Worm (Caenorhabditis elegans) whole organism, L1 larva: ENCODE results near the gene C17H11.6.

ENCODE experiments used
- C04F5.9 ChIP-seq: sonication (generic microtip); optimal IDR thresholded peaks from 2 replicates; lab custom pipeline; 2016; ENCODE audit warnings: missing genetic modification characterization, missing compliant biosample characterization
- C16A3.4 ChIP-seq: fragments of 150-350 bp; optimal IDR thresholded peaks from 2 replicates; lab custom pipeline; 2014; ENCODE audit warnings: missing biosample characterization, missing genetic modification characterization
- Y116A8C.19 ChIP-seq: sonication (generic microtip); optimal IDR thresholded peaks from 2 replicates; lab custom pipeline; 2016; ENCODE audit warnings: missing compliant biosample characterization, missing genetic modification characterization, borderline replicate concordance
- alr-1 ChIP-seq: fragments of 200-800 bp; sonication (Bioruptor generic); optimal IDR thresholded peaks from 2 replicates; lab custom pipeline; 2018; ENCODE audit warnings: borderline replicate concordance, mild to moderate bottlenecking, missing genetic modification characterization, missing compliant biosample characterization
- aly-2 ChIP-seq: fragments of 150-350 bp; optimal IDR thresholded peaks from 2 replicates; lab custom pipeline; 2014; ENCODE audit warnings: missing biosample characterization, missing genetic modification characterization
- blmp-1 ChIP-seq: fragments of 150-350 bp; optimal IDR thresholded peaks from 2 replicates; lab custom pipeline; 2014; ENCODE audit warnings: missing biosample characterization, missing genetic modification characterization
- ceh-63 ChIP-seq: fragments of 200-800 bp; sonication (Bioruptor generic); optimal IDR thresholded peaks from 2 replicates; lab custom pipeline; 2018; ENCODE audit warnings: mild to moderate bottlenecking, missing genetic modification characterization, missing compliant biosample characterization
- ceh-88 ChIP-seq: fragments of 200-800 bp; sonication (Bioruptor generic); IDR thresholded peaks from 2 replicates; pipeline ENCODE4 v1.3.6; 2022; ENCODE audit warnings: missing genetic modification characterization, missing compliant biosample characterization
- ces-1 ChIP-seq: fragments of 150-350 bp; optimal IDR thresholded peaks from 2 replicates; lab custom pipeline; 2014; ENCODE audit warnings: missing biosample characterization, missing genetic modification reagents, missing genetic modification characterization
- efl-1 ChIP-seq, 4 experiments: fragments of 150-350 bp; optimal IDR thresholded peaks in 3 of 4; peaks in 1 of 4; 1 replicate in 1 of 4; 2 replicates in 3 of 4; lab custom pipeline; 2014; ENCODE audit warnings: missing biosample characterization in 2 of 4, missing genetic modification characterization in 2 of 4, missing genetic modification reagents in 2 of 4
- efl-3 ChIP-seq: fragments of 200-800 bp; sonication (Bioruptor generic); optimal IDR thresholded peaks from 2 replicates; lab custom pipeline; 2018; ENCODE audit warnings: mild to moderate bottlenecking, missing genetic modification characterization, missing compliant biosample characterization
- egl-27 ChIP-seq, 2 experiments: fragments of 150-350 bp in 1 of 2; sonication (generic microtip); optimal IDR thresholded peaks; 3 replicates each; lab custom pipeline; 2017 to 2018; ENCODE audit warnings: missing biosample characterization in 2 of 2, missing genetic modification characterization in 2 of 2, missing genetic modification reagents in 2 of 2
- elt-2 ChIP-seq: sonication (generic microtip); optimal IDR thresholded peaks from 2 replicates; lab custom pipeline; 2016; ENCODE audit warnings: missing genetic modification characterization, mild to moderate bottlenecking, inconsistent platforms, missing compliant biosample characterization, missing genetic modification reagents
- ets-5 ChIP-seq: fragments of 200-800 bp; sonication (Bioruptor generic); IDR thresholded peaks from 2 replicates; pipeline ENCODE4 v1.3.6; 2022; ENCODE audit warnings: missing genetic modification characterization, missing compliant biosample characterization
- fkh-10 ChIP-seq: sonication (generic microtip); optimal IDR thresholded peaks from 2 replicates; lab custom pipeline; 2017; ENCODE audit warnings: missing biosample characterization, missing genetic modification reagents, missing genetic modification characterization
- fkh-8 ChIP-seq: sonication (generic microtip); optimal IDR thresholded peaks from 2 replicates; lab custom pipeline; 2016; ENCODE audit warnings: mild to moderate bottlenecking, missing genetic modification characterization, missing compliant biosample characterization
- fos-1 ChIP-seq: fragments of 150-350 bp; optimal IDR thresholded peaks from 2 replicates; lab custom pipeline; 2014; ENCODE audit warnings: missing biosample characterization, missing genetic modification characterization
- hpl-2 ChIP-seq: fragments of 150-350 bp; optimal IDR thresholded peaks from 2 replicates; lab custom pipeline; 2014; ENCODE audit warnings: missing biosample characterization, missing genetic modification reagents, missing genetic modification characterization
- jun-1 ChIP-seq: fragments of 150-350 bp; optimal IDR thresholded peaks from 2 replicates; lab custom pipeline; 2014; ENCODE audit warnings: missing biosample characterization, missing genetic modification reagents, missing genetic modification characterization
- lin-14 ChIP-seq: fragments of 200-800 bp; sonication (Bioruptor generic); optimal IDR thresholded peaks from 2 replicates; lab custom pipeline; 2018; ENCODE audit warnings: mild to moderate bottlenecking, missing genetic modification characterization, moderate library complexity, missing compliant biosample characterization
- lin-35 ChIP-seq, 2 experiments: fragments of 150-350 bp; optimal IDR thresholded peaks; 2 replicates each; lab custom pipeline; 2014; ENCODE audit warnings: missing biosample characterization in 2 of 2, missing genetic modification characterization in 2 of 2, missing genetic modification reagents in 2 of 2
- lin-39 ChIP-seq: fragments of 150-350 bp; optimal IDR thresholded peaks from 2 replicates; lab custom pipeline; 2014; ENCODE audit warnings: missing biosample characterization, missing genetic modification reagents, missing genetic modification characterization
- mef-2 ChIP-seq: fragments of 150-350 bp; optimal IDR thresholded peaks from 2 replicates; lab custom pipeline; 2014; ENCODE audit warnings: missing biosample characterization, missing genetic modification characterization
- mep-1 ChIP-seq: fragments of 150-350 bp; optimal IDR thresholded peaks from 2 replicates; lab custom pipeline; 2014; ENCODE audit warnings: missing biosample characterization, missing genetic modification characterization
- nhr-20 ChIP-seq: sonication (generic microtip); optimal IDR thresholded peaks from 2 replicates; lab custom pipeline; 2016; ENCODE audit warnings: mild to moderate bottlenecking, missing genetic modification characterization, missing compliant biosample characterization
- nhr-71 ChIP-seq: sonication (generic microtip); optimal IDR thresholded peaks from 2 replicates; lab custom pipeline; 2016; ENCODE audit warnings: mild to moderate bottlenecking, missing genetic modification characterization, moderate library complexity, missing compliant biosample characterization
- nhr-76 ChIP-seq: sonication (generic microtip); optimal IDR thresholded peaks from 2 replicates; lab custom pipeline; 2017; ENCODE audit warnings: missing biosample characterization, missing genetic modification characterization
- nhr-77 ChIP-seq: fragments of 150-350 bp; optimal IDR thresholded peaks from 2 replicates; lab custom pipeline; 2014; ENCODE audit warnings: missing biosample characterization, missing genetic modification characterization
- nhr-85 ChIP-seq: sonication (generic microtip); peaks from one replicate; lab custom pipeline; 2016; ENCODE audit warnings: missing genetic modification characterization, inconsistent platforms, missing compliant biosample characterization
- pag-3 ChIP-seq: sonication (generic microtip); optimal IDR thresholded peaks from 2 replicates; lab custom pipeline; 2017; ENCODE audit warnings: missing genetic modification characterization, mild to moderate bottlenecking, missing compliant biosample characterization, antibody characterized with exemption, borderline replicate concordance; ENCODE audit not compliant: insufficient read depth
- pax-3 ChIP-seq: fragments of 200-800 bp; sonication (Bioruptor generic); optimal IDR thresholded peaks from 2 replicates; lab custom pipeline; 2018; ENCODE audit warnings: mild to moderate bottlenecking, missing genetic modification characterization, moderate library complexity, missing compliant biosample characterization
- pqm-1 ChIP-seq: sonication (generic microtip); optimal IDR thresholded peaks from 3 replicates; lab custom pipeline; 2017; ENCODE audit warnings: missing biosample characterization, missing genetic modification characterization
- rnt-1 ChIP-seq: sonication (generic microtip); optimal IDR thresholded peaks from 2 replicates; lab custom pipeline; 2016; ENCODE audit warnings: mild to moderate bottlenecking, missing genetic modification characterization, moderate library complexity, missing compliant biosample characterization
- skn-1 ChIP-seq: fragments of 150-350 bp; optimal IDR thresholded peaks from 2 replicates; lab custom pipeline; 2014; ENCODE audit warnings: missing biosample characterization, missing genetic modification characterization
- snpc-4 ChIP-seq: fragments of 150-350 bp; optimal IDR thresholded peaks from 2 replicates; lab custom pipeline; 2014; ENCODE audit warnings: missing biosample characterization, missing genetic modification characterization
- snu-23 ChIP-seq: sonication (generic microtip); optimal IDR thresholded peaks from 2 replicates; lab custom pipeline; 2016; ENCODE audit warnings: missing genetic modification characterization, missing compliant biosample characterization
- sox-4 ChIP-seq: sonication (generic microtip); optimal IDR thresholded peaks from 2 replicates; lab custom pipeline; 2016; ENCODE audit warnings: missing genetic modification characterization, missing compliant biosample characterization
- swsn-7 ChIP-seq: sonication (generic microtip); optimal IDR thresholded peaks from 2 replicates; lab custom pipeline; 2016; ENCODE audit warnings: missing genetic modification characterization, missing compliant biosample characterization
- tlp-1 ChIP-seq: fragments of 150-350 bp; optimal IDR thresholded peaks from 2 replicates; lab custom pipeline; 2014; ENCODE audit warnings: missing biosample characterization, missing genetic modification characterization
- unc-130 ChIP-seq: fragments of 150-350 bp; optimal IDR thresholded peaks from 2 replicates; lab custom pipeline; 2017; ENCODE audit warnings: missing biosample characterization, missing genetic modification characterization, inconsistent platforms
- unc-86 ChIP-seq: sonication (generic microtip); optimal IDR thresholded peaks from 2 replicates; lab custom pipeline; 2016; ENCODE audit warnings: missing genetic modification characterization, missing compliant biosample characterization
- vab-15 ChIP-seq: sonication (generic microtip); optimal IDR thresholded peaks from 2 replicates; lab custom pipeline; 2017; ENCODE audit warnings: missing genotype, mild to moderate bottlenecking, missing genetic modification characterization, missing compliant biosample characterization
- xbp-1 ChIP-seq: sonication (generic microtip); optimal IDR thresholded peaks from 2 replicates; lab custom pipeline; 2016; ENCODE audit warnings: missing genetic modification characterization, missing compliant biosample characterization
- zag-1 ChIP-seq: fragments of 150-350 bp; optimal IDR thresholded peaks from 2 replicates; lab custom pipeline; 2014; ENCODE audit warnings: missing biosample characterization, missing genetic modification characterization
- zip-4 ChIP-seq: fragments of 200-800 bp; sonication (Bioruptor generic); optimal IDR thresholded peaks from 2 replicates; lab custom pipeline; 2018; ENCODE audit warnings: mild to moderate bottlenecking, missing genetic modification characterization, moderate library complexity, missing compliant biosample characterization
- ztf-11 ChIP-seq, 2 experiments: sonication (generic microtip); optimal IDR thresholded peaks; 2 replicates each; lab custom pipeline; 2016 to 2017; ENCODE audit warnings: missing genetic modification characterization in 2 of 2, missing biosample characterization in 1 of 2, missing compliant biosample characterization in 1 of 2

The C17H11.6 gene

DNA sequence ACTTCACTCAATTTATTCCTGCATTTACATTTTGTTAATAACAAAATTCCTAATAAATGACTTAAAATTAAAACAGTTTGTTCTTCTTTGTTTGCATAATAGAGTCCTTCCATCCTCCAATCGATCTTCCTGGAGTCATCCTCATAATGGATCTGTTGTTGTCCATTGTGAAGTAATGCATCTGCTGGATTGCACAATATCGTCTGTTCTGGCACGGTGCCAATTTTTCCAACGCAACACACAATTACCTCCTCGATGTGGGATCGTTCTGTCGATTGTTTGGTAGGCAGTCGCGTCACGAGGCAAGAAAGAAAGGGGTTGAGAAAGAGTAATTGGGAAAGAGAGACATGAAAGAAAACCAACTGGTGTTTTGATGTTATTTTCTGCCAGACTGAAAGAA, 43.6 kb downstream of the C17H11.6 start (continued):
- no peak for TF ChIP-seq lin-39 (tag; lab: Kevin White, UChicago)
- TF ChIP-seq nhr-77 (tag; lab: Kevin White, UChicago) = no peak
- peak; percentile 65 for TF ChIP-seq blmp-1 (tag; lab: Kevin White, UChicago)
- TF ChIP-seq ceh-88 (GFP tag; lab: Robert Waterston, UW) = no peak
- no peak for TF ChIP-seq fkh-8 (tag; lab: Kevin White, UChicago)
- TF ChIP-seq nhr-71 = peak; percentile 56
- TF ChIP-seq lin-35 (GFP tag; optimal IDR thresholded peaks at IDR 0.05; lab: Kevin White, UChicago) = no peak
- no peak for TF ChIP-seq snpc-4 (tag; lab: Kevin White, UChicago)
- peak; percentile 50 for TF ChIP-seq lin-14 (GFP tag; lab: Kevin White, UChicago)
- TF ChIP-seq efl-3 = no peak
- peak; percentile 81 for TF ChIP-seq nhr-85 (tag; lab: Kevin White, UChicago)
- no peak for TF ChIP-seq fos-1 (tag; lab: Kevin White, UChicago)
- TF ChIP-seq mep-1 (tag; lab: Kevin White, UChicago) = peak; percentile 72
- TF ChIP-seq xbp-1 (tag; lab: Kevin White, UChicago) = peak; percentile 13
- no peak for TF ChIP-seq zag-1 (tag; lab: Kevin White, UChicago)
- TF ChIP-seq ces-1 (GFP tag; lab: Kevin White, UChicago) = no peak
- peak; percentile 34 for TF ChIP-seq skn-1 (tag; lab: Kevin White, UChicago)
- TF ChIP-seq efl-1 (optimal IDR thresholded peaks at IDR 0.05; lab: Kevin White, UChicago) = peak; percentile 6 to 23
- TF ChIP-seq efl-1 (GFP tag; optimal IDR thresholded peaks at IDR 0.05 in 1 of 2; lab: Kevin White, UChicago) = no peak
- TF ChIP-seq pag-3 (tag; lab: Kevin White, UChicago) = no peak
- peak; percentile 50 for TF ChIP-seq snu-23
- TF ChIP-seq rnt-1 (tag; lab: Kevin White, UChicago) = peak; percentile 37
- no peak for TF ChIP-seq C04F5.9 (tag; lab: Kevin White, UChicago)
- TF ChIP-seq ets-5 (GFP tag; lab: Robert Waterston, UW) = no peak
- no peak for TF ChIP-seq mef-2 (tag; lab: Kevin White, UChicago)
- no peak for TF ChIP-seq sox-4 (tag; lab: Kevin White, UChicago)
- no peak for TF ChIP-seq nhr-76 (tag; lab: Kevin White, UChicago)
- no peak for TF ChIP-seq pqm-1
- TF ChIP-seq ztf-11 (tag; optimal IDR thresholded peaks at IDR 0.05; lab: Kevin White, UChicago) = peak in 1 of 2 experiments; percentile 69
- no peak for TF ChIP-seq alr-1 (tag; lab: Kevin White, UChicago)
- peak; percentile 55 for TF ChIP-seq unc-86
- TF ChIP-seq C16A3.4 (tag; lab: Kevin White, UChicago) = peak; percentile 54
- TF ChIP-seq fkh-10 (GFP tag; lab: Kevin White, UChicago) = no peak
- no peak for TF ChIP-seq unc-130 (tag; lab: Kevin White, UChicago)
- no peak for TF ChIP-seq aly-2
- no peak for TF ChIP-seq Y116A8C.19 (tag; lab: Kevin White, UChicago)
- TF ChIP-seq swsn-7 = peak; percentile 53
- no peak for TF ChIP-seq jun-1 (tag; lab: Kevin White, UChicago)
- no peak for TF ChIP-seq vab-15
- TF ChIP-seq zip-4 (GFP tag; lab: Kevin White, UChicago) = no peak
- TF ChIP-seq egl-27 (tag; optimal IDR thresholded peaks at IDR 0.05; lab: Kevin White, UChicago) = no peak
- TF ChIP-seq nhr-20 (tag; lab: Kevin White, UChicago) = peak; percentile 28
- no peak for TF ChIP-seq tlp-1 (tag; lab: Kevin White, UChicago)
- no peak for TF ChIP-seq elt-2 (tag; lab: Kevin White, UChicago)
- TF ChIP-seq pax-3 (tag; lab: Kevin White, UChicago) = no peak
- TF ChIP-seq ceh-63 (GFP tag; lab: Kevin White, UChicago) = no peak
- no peak for TF ChIP-seq hpl-2
